Worm (Caenorhabditis elegans): ENCODE results near the gene srh-195.

DNA sequence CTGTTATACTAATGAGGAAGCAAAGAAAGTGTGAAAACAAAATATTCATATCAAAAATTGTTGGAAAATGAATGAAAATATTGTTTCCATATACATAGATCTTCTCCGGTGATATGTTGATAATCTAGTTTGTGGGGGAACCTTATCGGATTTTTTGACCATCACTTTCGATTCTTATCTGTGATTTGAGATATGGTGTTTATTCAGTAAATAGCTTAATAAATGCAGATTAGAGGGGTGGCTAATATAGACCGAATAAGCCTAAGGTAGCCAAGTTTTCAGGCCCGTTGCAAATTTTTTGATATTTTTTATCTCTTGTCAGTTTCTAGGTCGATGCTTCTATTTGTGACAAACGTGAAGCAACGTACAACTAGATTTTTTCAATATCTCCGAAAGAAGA lies 45.3 kb downstream of the srh-195 start, which contains the start of gene F07E5.7:
- TF ChIP-seq T07F8.4 (tag; optimal IDR thresholded peaks at IDR 0.05) (no peak), madf-3 (GFP tag; IDR thresholded peaks at IDR 0.05) (no peak), Y79H2A.3 (GFP tag; conservative IDR thresholded peaks at IDR 0.05) (no peak), atf-7 (tag; optimal IDR thresholded peaks at IDR 0.05) (no peak), cebp-2 (GFP tag; IDR thresholded peaks at IDR 0.05) (no peak), rcor-1 (GFP tag; IDR thresholded peaks at IDR 0.05) (no peak)
